Worm (Caenorhabditis elegans) whole organism, mixed stage, embryonic: Measurements from ENCODE around the gene set-17.

Source experiments
- blmp-1 ChIP-seq: fragments of 150-350 bp; optimal IDR thresholded peaks from 2 replicates; lab custom pipeline; 2014; ENCODE audit warnings: missing biosample characterization, missing genetic modification characterization
- ceh-39 ChIP-seq: fragments of 150-350 bp; optimal IDR thresholded peaks from 2 replicates; lab custom pipeline; 2014; ENCODE audit warnings: missing biosample characterization, missing genetic modification characterization
- ces-1 ChIP-seq: fragments of 150-350 bp; optimal IDR thresholded peaks from 2 replicates; lab custom pipeline; 2014; ENCODE audit warnings: missing biosample characterization, missing genetic modification reagents, missing genetic modification characterization
- drap-1 ChIP-seq: fragments of 200-800 bp; sonication (Bioruptor generic); optimal IDR thresholded peaks from 3 replicates; lab custom pipeline; 2018; ENCODE audit warnings: mild to moderate bottlenecking, missing genetic modification characterization, missing compliant biosample characterization
- elt-1 ChIP-seq: sonication (generic microtip); optimal IDR thresholded peaks from 2 replicates; lab custom pipeline; 2017; ENCODE audit warnings: missing genetic modification characterization, mild to moderate bottlenecking, missing compliant biosample characterization, antibody characterized with exemption, moderate library complexity, borderline replicate concordance; ENCODE audit not compliant: insufficient read depth
- flh-1 ChIP-seq: fragments of 200-800 bp; sonication (Bioruptor generic); optimal IDR thresholded peaks from 2 replicates; lab custom pipeline; 2018; ENCODE audit warnings: mild to moderate bottlenecking, missing genetic modification characterization, moderate library complexity, missing compliant biosample characterization
- ham-2 ChIP-seq: fragments of 200-800 bp; sonication (Bioruptor generic); optimal IDR thresholded peaks from 2 replicates; lab custom pipeline; 2018; ENCODE audit warnings: mild to moderate bottlenecking, missing genetic modification characterization, missing compliant biosample characterization
- mep-1 ChIP-seq: fragments of 150-350 bp; optimal IDR thresholded peaks from 2 replicates; lab custom pipeline; 2017; ENCODE audit warnings: missing biosample characterization, missing genetic modification reagents, missing genetic modification characterization, inconsistent platforms
- nhr-12 ChIP-seq: fragments of 150-350 bp; optimal IDR thresholded peaks from 2 replicates; lab custom pipeline; 2014; ENCODE audit warnings: missing biosample characterization, missing genetic modification characterization
- nhr-76 ChIP-seq: sonication (generic microtip); optimal IDR thresholded peaks from 2 replicates; lab custom pipeline; 2017; ENCODE audit warnings: missing biosample characterization, missing genetic modification characterization
- pha-4 ChIP-seq: fragments of 150-350 bp; optimal IDR thresholded peaks from 2 replicates; lab custom pipeline; 2018; ENCODE audit warnings: missing biosample characterization, missing genetic modification reagents, missing genetic modification characterization
- unc-120 ChIP-seq: sonication (generic microtip); optimal IDR thresholded peaks from 2 replicates; lab custom pipeline; 2017; ENCODE audit warnings: missing genetic modification characterization, missing compliant biosample characterization; ENCODE audit not compliant: poor library complexity, severe bottlenecking
- unc-39 ChIP-seq: fragments of 150-350 bp; optimal IDR thresholded peaks from 2 replicates; lab custom pipeline; 2014; ENCODE audit warnings: missing biosample characterization, missing genetic modification characterization
- ztf-11 ChIP-seq: fragments of 150-350 bp; optimal IDR thresholded peaks from 2 replicates; lab custom pipeline; 2014; ENCODE audit warnings: missing biosample characterization, missing genetic modification characterization

DNA sequence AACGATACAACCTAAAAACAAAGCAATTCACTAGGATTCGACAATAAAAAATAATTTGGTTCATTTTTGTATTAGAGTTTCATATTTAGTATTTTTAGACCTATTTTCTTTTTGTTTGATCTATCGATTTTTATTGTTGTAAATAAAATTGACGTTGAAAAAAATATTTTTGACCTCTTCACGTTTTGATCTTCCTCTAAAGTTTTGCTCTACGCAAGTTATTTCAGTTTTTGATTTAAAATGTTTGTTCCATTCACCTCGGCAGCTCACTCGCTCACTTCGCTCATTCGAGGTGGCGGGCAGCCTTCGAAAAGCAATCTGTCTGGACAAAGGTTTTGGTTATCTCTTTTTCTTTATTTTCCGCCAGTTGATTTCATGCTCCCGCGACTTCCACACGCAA, 9.5 kb downstream of the set-17 start, which contains the start of gene enol-1:
- TF ChIP-seq elt-1 (tag; lab: Kevin White, UChicago) (no peak), ces-1 (no peak), nhr-12 (tag; lab: Kevin White, UChicago) (no peak), ceh-39 (no peak), ztf-11 (tag; lab: Kevin White, UChicago) (no peak), unc-39 (tag; lab: Kevin White, UChicago) (no peak), unc-120 (tag; lab: Kevin White, UChicago) (no peak), blmp-1 (tag; lab: Kevin White, UChicago) (no peak), flh-1 (GFP tag; lab: Kevin White, UChicago) (no peak), nhr-76 (tag; lab: Kevin White, UChicago) (no peak), pha-4 (tag; lab: Kevin White, UChicago) (no peak), mep-1 (tag; lab: Kevin White, UChicago) (no peak), ham-2 (GFP tag; lab: Kevin White, UChicago) (no peak), drap-1 (no peak)
